Worm (Caenorhabditis elegans) whole organism, young adult: ENCODE results near the gene mlh-1.

Experiments
- B0261.1 ChIP-seq: sonication (generic microtip); optimal IDR thresholded peaks from 2 replicates; lab custom pipeline; 2016; ENCODE audit warnings: mild to moderate bottlenecking, missing genetic modification characterization, moderate library complexity, missing compliant biosample characterization
- D2030.7 ChIP-seq: fragments of 200-800 bp; sonication (Bioruptor generic); IDR thresholded peaks from 2 replicates; pipeline ENCODE4 v1.3.6; 2022; ENCODE audit warnings: missing genetic modification reagents, missing genetic modification characterization, missing compliant biosample characterization
- F39B2.1 ChIP-seq: fragments of 200-800 bp; sonication (Bioruptor generic); IDR thresholded peaks from 2 replicates; pipeline ENCODE4 v1.3.6; 2022; ENCODE audit warnings: missing genetic modification reagents, missing genetic modification characterization, missing compliant biosample characterization
- F57C9.4 ChIP-seq: sonication (generic microtip); optimal IDR thresholded peaks from 2 replicates; lab custom pipeline; 2017; ENCODE audit warnings: mild to moderate bottlenecking, missing genetic modification characterization, missing compliant biosample characterization
- ama-1 ChIP-seq, 3 experiments: fragments of 150-350 bp in 1 of 3; sonication (generic microtip) in 2 of 3; optimal IDR thresholded peaks; 2 replicates each; lab custom pipeline; 2014 to 2018; ENCODE audit warnings: missing biosample characterization in 2 of 3, missing genetic modification characterization in 2 of 3, missing genetic modification reagents in 2 of 3
- mel-28 ChIP-seq: sonication (generic microtip); optimal IDR thresholded peaks from 2 replicates; lab custom pipeline; 2016; ENCODE audit warnings: borderline replicate concordance, mild to moderate bottlenecking, missing genetic modification characterization, missing compliant biosample characterization
- snpc-4 ChIP-seq, 5 experiments: fragments of 150-350 bp in 1 of 5; sonication (generic microtip) in 4 of 5; optimal IDR thresholded peaks; 2 replicates each; lab custom pipeline; 2014 to 2018; ENCODE audit warnings: missing genetic modification characterization in 5 of 5, missing biosample characterization in 3 of 5, antibody characterized with exemption in 2 of 5, mild to moderate bottlenecking in 2 of 5, missing compliant biosample characterization in 2 of 5, missing genotype in 2 of 5, moderate library complexity in 2 of 5, missing genetic modification reagents in 1 of 5
- tbx-9 ChIP-seq: sonication (generic microtip); optimal IDR thresholded peaks from 2 replicates; lab custom pipeline; 2016; ENCODE audit warnings: borderline replicate concordance, missing genetic modification characterization, inconsistent platforms, missing compliant biosample characterization
- xnd-1 ChIP-seq: sonication (generic microtip); optimal IDR thresholded peaks from 2 replicates; lab custom pipeline; 2016; ENCODE audit warnings: missing genotype, missing genetic modification reagents, missing genetic modification characterization, missing compliant biosample characterization

ce11 chrIII:13555234-13555633, 40.9 kb upstream of the mlh-1 start, which contains the start of gene scav-2:
- no peak for TF ChIP-seq F39B2.1 (GFP tag; lab: Robert Waterston, UW)
- TF ChIP-seq F57C9.4 (tag; lab: Kevin White, UChicago), result no peak
- TF ChIP-seq D2030.7 (GFP tag; lab: Robert Waterston, UW), result no peak
- TF ChIP-seq tbx-9 (tag; lab: Kevin White, UChicago), result no peak
- TF ChIP-seq B0261.1 (tag; lab: Kevin White, UChicago), result no peak
- TF ChIP-seq xnd-1 (tag; lab: Kevin White, UChicago), result no peak
- no peak for TF ChIP-seq mel-28 (tag; lab: Kevin White, UChicago)
- no peak for TF ChIP-seq snpc-4 (GFP tag; optimal IDR thresholded peaks at IDR 0.05; lab: Kevin White, UChicago)
- TF ChIP-seq snpc-4 (tag; optimal IDR thresholded peaks at IDR 0.05; lab: Kevin White, UChicago), result no peak
- TF ChIP-seq ama-1 (optimal IDR thresholded peaks at IDR 0.05; lab: Kevin White, UChicago), result no peak
- no peak for TF ChIP-seq ama-1 (GFP tag; optimal IDR thresholded peaks at IDR 0.05; lab: Kevin White, UChicago)
